Fruit fly (Drosophila melanogaster) whole organism, embryonic: ENCODE results near the gene CG34461.

Source experiments
- Bdp1 ChIP-seq: fragments of 200-800 bp; sonication (Bioruptor generic); optimal IDR thresholded peaks from 3 replicates; lab custom pipeline; 2016; ENCODE audit warnings: missing biosample characterization, missing genetic modification characterization
- Bgb ChIP-seq: fragments of 200-800 bp; sonication (Bioruptor generic); IDR thresholded peaks from 2 replicates; pipeline ENCODE4 v1.3.6; 2022; ENCODE audit warnings: missing biosample characterization, missing genetic modification characterization; ENCODE audit not compliant: partially characterized antibody
- CG10267 ChIP-seq: fragments of 200-800 bp; sonication (Bioruptor generic); optimal IDR thresholded peaks from 2 replicates; lab custom pipeline; 2018; ENCODE audit warnings: missing biosample characterization, mild to moderate bottlenecking, missing genetic modification characterization, moderate library complexity
- CG10274 ChIP-seq: fragments of 200-800 bp; sonication (Bioruptor generic); optimal IDR thresholded peaks from 3 replicates; lab custom pipeline; 2017; ENCODE audit warnings: missing biosample characterization, mild to moderate bottlenecking, missing genetic modification characterization
- CG12104 ChIP-seq: fragments of 200-800 bp; sonication (Bioruptor generic); optimal IDR thresholded peaks from 3 replicates; lab custom pipeline; 2016; ENCODE audit warnings: missing biosample characterization, missing genetic modification characterization
- CG14860 ChIP-seq: fragments of 200-800 bp; sonication (Bioruptor generic); IDR thresholded peaks from 3 replicates; pipeline ENCODE4 v1.3.6; 2022; ENCODE audit warnings: missing biosample characterization, missing genetic modification characterization; ENCODE audit not compliant: partially characterized antibody
- CG18764 ChIP-seq: fragments of 200-800 bp; sonication (Bioruptor generic); optimal IDR thresholded peaks from 3 replicates; lab custom pipeline; 2016; ENCODE audit warnings: missing biosample characterization, missing genetic modification characterization
- CG2129 ChIP-seq: fragments of 200-800 bp; sonication (Bioruptor generic); IDR thresholded peaks from 2 replicates; pipeline ENCODE4 v1.3.6; 2022; ENCODE audit warnings: missing biosample characterization, missing genetic modification characterization; ENCODE audit not compliant: partially characterized antibody
- CG32532 ChIP-seq: fragments of 200-800 bp; sonication (Bioruptor generic); IDR thresholded peaks from 2 replicates; pipeline ENCODE4 v1.3.6; 2022; ENCODE audit warnings: missing biosample characterization, missing genetic modification characterization
- CG34224 ChIP-seq: fragments of 200-800 bp; sonication (Bioruptor generic); IDR thresholded peaks from 3 replicates; pipeline ENCODE4 v1.3.6; 2022; ENCODE audit warnings: missing biosample characterization, missing genetic modification characterization; ENCODE audit not compliant: partially characterized antibody
- CG34376 ChIP-seq: fragments of 200-800 bp; sonication (Bioruptor generic); optimal IDR thresholded peaks from 2 replicates; lab custom pipeline; 2018; ENCODE audit warnings: missing biosample characterization, mild to moderate bottlenecking, missing genetic modification characterization
- CG3995 ChIP-seq: fragments of 200-800 bp; sonication (Bioruptor generic); optimal IDR thresholded peaks from 3 replicates; lab custom pipeline; 2016; ENCODE audit warnings: missing biosample characterization, missing genetic modification characterization
- CG4424 ChIP-seq: fragments of 200-800 bp; sonication (Bioruptor generic); optimal IDR thresholded peaks from 3 replicates; lab custom pipeline; 2016; ENCODE audit warnings: missing biosample characterization, missing genetic modification characterization
- CG6791 ChIP-seq: fragments of 200-800 bp; sonication (Bioruptor generic); IDR thresholded peaks from 3 replicates; pipeline ENCODE4 v1.3.6; 2022; ENCODE audit warnings: missing biosample characterization, missing genetic modification characterization; ENCODE audit not compliant: partially characterized antibody
- CG7839 ChIP-seq: fragments of 200-800 bp; sonication (Bioruptor generic); optimal IDR thresholded peaks from 3 replicates; lab custom pipeline; 2018; ENCODE audit warnings: missing biosample characterization, mild to moderate bottlenecking, missing genetic modification characterization, moderate library complexity
- CG7928 ChIP-seq: fragments of 200-800 bp; sonication (Bioruptor generic); optimal IDR thresholded peaks from 2 replicates; lab custom pipeline; 2017; ENCODE audit warnings: missing biosample characterization, mild to moderate bottlenecking, missing genetic modification characterization
- CG7963 ChIP-seq: fragments of 200-800 bp; sonication (Bioruptor generic); IDR thresholded peaks from 3 replicates; pipeline ENCODE4 v1.3.6; 2022; ENCODE audit warnings: missing biosample characterization, missing genetic modification characterization; ENCODE audit not compliant: partially characterized antibody
- CG8944 ChIP-seq: fragments of 200-800 bp; sonication (Bioruptor generic); optimal IDR thresholded peaks from 3 replicates; lab custom pipeline; 2016; ENCODE audit warnings: missing biosample characterization, missing genetic modification characterization
- CG9932 ChIP-seq: fragments of 200-800 bp; sonication (Bioruptor generic); IDR thresholded peaks from 2 replicates; pipeline ENCODE4 v1.3.6; 2022; ENCODE audit warnings: missing biosample characterization, missing genetic modification characterization
- Dek ChIP-seq: fragments of 200-800 bp; sonication (Bioruptor generic); optimal IDR thresholded peaks from 3 replicates; lab custom pipeline; 2019; ENCODE audit warnings: missing biosample characterization, mild to moderate bottlenecking, missing genetic modification characterization, moderate library complexity
- Dll ChIP-seq: fragments of 200-800 bp; sonication (Bioruptor generic); IDR thresholded peaks from 4 replicates; pipeline ENCODE4 v1.3.6; 2022; ENCODE audit warnings: missing biosample characterization, missing genetic modification characterization; ENCODE audit not compliant: partially characterized antibody
- Dp ChIP-seq: fragments of 200-800 bp; sonication (Bioruptor generic); optimal IDR thresholded peaks from 2 replicates; lab custom pipeline; 2018; ENCODE audit warnings: missing biosample characterization, mild to moderate bottlenecking, missing genetic modification characterization, moderate library complexity
- Dref ChIP-seq: fragments of 200-800 bp; sonication (Bioruptor generic); IDR thresholded peaks from 2 replicates; pipeline ENCODE4 v1.3.6; 2022; ENCODE audit warnings: missing biosample characterization, missing genetic modification characterization
- E2f2 ChIP-seq: fragments of 200-800 bp; sonication (Bioruptor generic); IDR thresholded peaks from 2 replicates; pipeline ENCODE4 v1.3.6; 2022; ENCODE audit warnings: missing biosample characterization, missing genetic modification characterization
- Ets65A ChIP-seq: fragments of 200-800 bp; sonication (Bioruptor generic); peaks from one replicate; lab custom pipeline; 2016; ENCODE audit warnings: missing biosample characterization, missing genetic modification characterization
- Ets97D ChIP-seq: fragments of 200-800 bp; sonication (Bioruptor generic); optimal IDR thresholded peaks from 3 replicates; lab custom pipeline; 2016; ENCODE audit warnings: missing biosample characterization, missing genetic modification characterization
- H2.0 ChIP-seq: fragments of 200-800 bp; sonication (Bioruptor generic); IDR thresholded peaks from 2 replicates; pipeline ENCODE4 v1.3.6; 2022; ENCODE audit warnings: missing biosample characterization, missing genetic modification characterization
- HmgZ ChIP-seq: fragments of 200-800 bp; sonication (Bioruptor generic); optimal IDR thresholded peaks from 2 replicates; lab custom pipeline; 2018; ENCODE audit warnings: missing biosample characterization, mild to moderate bottlenecking, missing genetic modification characterization
- MBD-R2 ChIP-seq: fragments of 200-800 bp; sonication (Bioruptor generic); IDR thresholded peaks from 2 replicates; pipeline ENCODE4 v1.3.6; 2022; ENCODE audit warnings: missing biosample characterization, missing genetic modification characterization
- MESR4 ChIP-seq: fragments of 200-800 bp; sonication (Bioruptor generic); optimal IDR thresholded peaks from 2 replicates; lab custom pipeline; 2018; ENCODE audit warnings: missing biosample characterization, mild to moderate bottlenecking, missing genetic modification characterization, moderate library complexity
- Oli ChIP-seq: fragments of 200-800 bp; sonication (Bioruptor generic); optimal IDR thresholded peaks from 2 replicates; lab custom pipeline; 2018; ENCODE audit warnings: missing biosample characterization, mild to moderate bottlenecking, missing genetic modification characterization, moderate library complexity
- PHDP ChIP-seq: fragments of 200-800 bp; sonication (Bioruptor generic); optimal IDR thresholded peaks from 3 replicates; lab custom pipeline; 2018; ENCODE audit warnings: missing biosample characterization, mild to moderate bottlenecking, missing genetic modification characterization, moderate library complexity
- Scr ChIP-seq: fragments of 200-800 bp; sonication (Bioruptor generic); IDR thresholded peaks from 2 replicates; pipeline ENCODE4 v1.3.6; 2022; ENCODE audit warnings: missing biosample characterization, missing genetic modification characterization; ENCODE audit not compliant: partially characterized antibody
- al ChIP-seq: fragments of 200-800 bp; sonication (Bioruptor generic); IDR thresholded peaks from 2 replicates; pipeline ENCODE4 v1.3.6; 2022; ENCODE audit warnings: missing biosample characterization, missing genetic modification characterization
- cas ChIP-seq: fragments of 200-800 bp; sonication (Bioruptor generic); IDR thresholded peaks from 2 replicates; pipeline ENCODE4 v1.3.6; 2022; ENCODE audit warnings: missing biosample characterization, missing genetic modification characterization
- cato ChIP-seq: fragments of 200-800 bp; sonication (Bioruptor generic); optimal IDR thresholded peaks from 2 replicates; lab custom pipeline; 2016; ENCODE audit warnings: missing biosample characterization, missing genetic modification characterization, borderline replicate concordance
- chinmo ChIP-seq: fragments of 200-800 bp; sonication (Bioruptor generic); IDR thresholded peaks from 4 replicates; pipeline ENCODE4 v1.3.6; 2022; ENCODE audit warnings: missing biosample characterization, missing genetic modification characterization; ENCODE audit not compliant: partially characterized antibody
- gcm ChIP-seq: fragments of 200-800 bp; sonication (Bioruptor generic); optimal IDR thresholded peaks from 2 replicates; lab custom pipeline; 2019; ENCODE audit warnings: missing biosample characterization, mild to moderate bottlenecking, missing genetic modification characterization, moderate library complexity
- grn ChIP-seq: fragments of 200-800 bp; sonication (Bioruptor generic); optimal IDR thresholded peaks from 3 replicates; lab custom pipeline; 2017; ENCODE audit warnings: missing biosample characterization, missing genetic modification characterization
- inv ChIP-seq: fragments of 200-800 bp; sonication (Bioruptor generic); IDR thresholded peaks from 2 replicates; pipeline ENCODE4 v1.3.6; 2022; ENCODE audit warnings: missing biosample characterization, missing genetic modification characterization; ENCODE audit not compliant: partially characterized antibody
- jing ChIP-seq: fragments of 200-800 bp; sonication (Bioruptor generic); optimal IDR thresholded peaks from 2 replicates; lab custom pipeline; 2018; ENCODE audit warnings: missing biosample characterization, mild to moderate bottlenecking, missing genetic modification characterization
- nerfin-2 ChIP-seq: fragments of 200-800 bp; sonication (Bioruptor generic); IDR thresholded peaks from 2 replicates; pipeline ENCODE4 v1.3.6; 2022; ENCODE audit warnings: missing biosample characterization, missing genetic modification characterization; ENCODE audit not compliant: partially characterized antibody
- org-1 ChIP-seq: fragments of 200-800 bp; sonication (Bioruptor generic); optimal IDR thresholded peaks from 2 replicates; lab custom pipeline; 2017; ENCODE audit warnings: missing biosample characterization, missing genetic modification characterization
- pb ChIP-seq: fragments of 200-800 bp; sonication (Bioruptor generic); optimal IDR thresholded peaks from 3 replicates; lab custom pipeline; 2016; ENCODE audit warnings: missing biosample characterization, missing genetic modification characterization
- pho ChIP-seq: fragments of 200-800 bp; sonication (Bioruptor generic); optimal IDR thresholded peaks from 2 replicates; lab custom pipeline; 2016; ENCODE audit warnings: missing biosample characterization, missing genetic modification characterization
- phol ChIP-seq: fragments of 200-800 bp; sonication (Bioruptor generic); optimal IDR thresholded peaks from 3 replicates; lab custom pipeline; 2018; ENCODE audit warnings: missing biosample characterization, mild to moderate bottlenecking, missing genetic modification characterization, moderate library complexity
- sna ChIP-seq: fragments of 200-800 bp; sonication (Bioruptor generic); IDR thresholded peaks from 2 replicates; pipeline ENCODE4 v1.3.6; 2022; ENCODE audit warnings: missing biosample characterization, missing genetic modification characterization; ENCODE audit not compliant: partially characterized antibody
- stwl ChIP-seq: fragments of 200-800 bp; sonication (Bioruptor generic); optimal IDR thresholded peaks from 3 replicates; lab custom pipeline; 2018; ENCODE audit warnings: missing biosample characterization, mild to moderate bottlenecking, missing genetic modification characterization, moderate library complexity
- sug ChIP-seq: fragments of 200-800 bp; optimal IDR thresholded peaks from 2 replicates; lab custom pipeline; 2019; ENCODE audit warnings: missing biosample characterization, mild to moderate bottlenecking, missing genetic modification characterization, moderate library complexity
- tll ChIP-seq, 2 experiments: fragments of 200-800 bp in 1 of 2; fragments of >200 bp in 1 of 2; sonication (Bioruptor generic) in 1 of 2; optimal IDR thresholded peaks; 2 replicates each; lab custom pipeline; 2017 to 2019; ENCODE audit warnings: missing biosample characterization in 2 of 2, missing genetic modification characterization in 2 of 2, mild to moderate bottlenecking in 1 of 2, moderate library complexity in 1 of 2
- zen ChIP-seq: fragments of 200-800 bp; sonication (Bioruptor generic); optimal IDR thresholded peaks from 3 replicates; lab custom pipeline; 2018; ENCODE audit warnings: missing biosample characterization, mild to moderate bottlenecking, missing genetic modification characterization, moderate library complexity
- zen2 ChIP-seq: fragments of 200-800 bp; sonication (Bioruptor generic); IDR thresholded peaks from 3 replicates; pipeline ENCODE4 v1.3.6; 2022; ENCODE audit warnings: missing biosample characterization, missing genetic modification characterization; ENCODE audit not compliant: partially characterized antibody

The CG34461 gene

DNA sequence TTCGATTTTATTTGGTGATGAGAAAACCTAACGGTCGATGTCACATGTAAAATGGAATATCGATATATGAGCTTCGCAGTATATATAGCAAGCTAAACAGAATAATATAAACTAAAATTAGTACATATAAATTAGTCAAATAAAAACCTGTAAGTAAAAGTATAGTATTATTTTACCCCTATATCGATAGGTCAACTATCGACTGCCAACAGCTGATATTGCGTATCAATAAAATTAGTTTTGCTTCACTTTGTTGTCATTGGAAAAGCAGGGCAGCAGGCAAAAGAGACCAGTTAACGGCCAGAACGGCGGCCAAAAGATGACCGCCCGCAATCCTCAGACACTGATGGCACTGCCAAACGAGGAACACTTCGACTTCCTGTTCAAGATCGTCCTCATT is 28.7 kb upstream of the CG34461 start, which contains the start of gene Rab19 (continued):
- TF ChIP-seq phol (peak; percentile 25), sna (GFP tag; lab: Robert Waterston, UW) (peak; percentile 97), MESR4 (peak; percentile 72), jing (no peak), pho (GFP tag; lab: Kevin White, UChicago) (no peak), CG8944 (no peak), Bdp1 (no peak), CG6791 (GFP tag; lab: Robert Waterston, UW) (peak; percentile 79), CG9932 (GFP tag; lab: Robert Waterston, UW) (no peak), CG7839 (no peak), CG12104 (GFP tag; lab: Kevin White, UChicago) (no peak), cato (GFP tag; lab: Kevin White, UChicago) (no peak), chinmo (GFP tag; lab: Robert Waterston, UW) (peak; percentile 84; the same call in 1 of the 4 replicates), Ets97D (GFP tag; lab: Kevin White, UChicago) (peak; percentile 3), zen2 (GFP tag; lab: Robert Waterston, UW) (peak; percentile 91), Dek (tag; lab: Kevin White, UChicago) (no peak), pb (GFP tag; lab: Kevin White, UChicago) (no peak), Dref (GFP tag; lab: Robert Waterston, UW) (peak; percentile 68), CG34224 (GFP tag; lab: Robert Waterston, UW) (peak; percentile 95), Scr (GFP tag; lab: Robert Waterston, UW) (peak; percentile 94), gcm (no peak), CG14860 (peak; percentile 86), CG2129 (peak; percentile 87), Dll (GFP tag; lab: Robert Waterston, UW) (peak; percentile 98), zen (tag; lab: Kevin White, UChicago) (peak; percentile 16), CG10267 (peak; percentile 74), E2f2 (GFP tag; lab: Robert Waterston, UW) (peak; percentile 48; the same call in 1 of the 2 replicates), nerfin-2 (GFP tag; lab: Robert Waterston, UW) (peak; percentile 76), MBD-R2 (GFP tag; lab: Robert Waterston, UW) (peak; percentile 59; the same call in 1 of the 2 replicates), CG10274 (GFP tag; lab: Kevin White, UChicago) (no peak), stwl (peak; percentile 57), PHDP (tag; lab: Kevin White, UChicago) (peak; percentile 12), tll (GFP tag; optimal IDR thresholded peaks at IDR 0.05; lab: Kevin White, UChicago) (peak in 1 of 2 experiments; percentile 18), Bgb (peak; percentile 81), CG7963 (peak; percentile 65; the same call in 2 of the 3 replicates), HmgZ (tag; lab: Kevin White, UChicago) (peak; percentile 27), inv (peak; percentile 76), CG18764 (no peak)

DNA sequence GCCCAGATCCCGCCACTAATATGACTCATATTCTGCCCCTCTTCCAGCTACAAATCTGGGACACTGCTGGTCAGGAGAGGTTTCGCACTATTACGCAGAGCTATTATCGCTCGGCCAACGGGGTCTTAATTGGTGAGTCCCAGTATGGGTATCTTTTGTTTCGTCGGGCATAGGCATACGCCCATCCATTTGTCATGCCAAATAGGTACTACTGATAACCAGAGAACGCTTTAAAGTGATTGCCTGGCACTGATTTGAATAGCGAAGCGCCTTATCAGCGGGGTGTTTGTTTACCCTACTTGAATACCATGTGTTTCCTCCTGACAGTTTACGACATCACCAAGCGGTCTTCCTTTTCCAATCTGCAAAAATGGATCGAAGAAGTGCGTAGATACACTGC is 28.2 kb upstream of the CG34461 start:
- no peak for TF ChIP-seq org-1
- TF ChIP-seq Ets65A (GFP tag; lab: Kevin White, UChicago), result no peak
- TF ChIP-seq Oli, result no peak
- peak; percentile 52 for TF ChIP-seq sug (tag; lab: Kevin White, UChicago)
- TF ChIP-seq CG34376 (GFP tag; lab: Kevin White, UChicago), result peak; percentile 5
- no peak for TF ChIP-seq CG7928 (GFP tag; lab: Kevin White, UChicago)
- no peak for TF ChIP-seq CG32532 (GFP tag; lab: Robert Waterston, UW)
- no peak for TF ChIP-seq cas (GFP tag; lab: Robert Waterston, UW)
- no peak for TF ChIP-seq CG4424 (GFP tag; lab: Kevin White, UChicago)
- TF ChIP-seq Dp (GFP tag; lab: Kevin White, UChicago), result no peak
- peak; percentile 7 for TF ChIP-seq grn (GFP tag; lab: Kevin White, UChicago)
- TF ChIP-seq CG3995 (GFP tag; lab: Kevin White, UChicago), result no peak
- TF ChIP-seq al (GFP tag; lab: Robert Waterston, UW), result no peak
- TF ChIP-seq H2.0, result no peak
